Worm (Caenorhabditis elegans): ENCODE data around the gene fbxa-143.

The fbxa-143 gene

DNA sequence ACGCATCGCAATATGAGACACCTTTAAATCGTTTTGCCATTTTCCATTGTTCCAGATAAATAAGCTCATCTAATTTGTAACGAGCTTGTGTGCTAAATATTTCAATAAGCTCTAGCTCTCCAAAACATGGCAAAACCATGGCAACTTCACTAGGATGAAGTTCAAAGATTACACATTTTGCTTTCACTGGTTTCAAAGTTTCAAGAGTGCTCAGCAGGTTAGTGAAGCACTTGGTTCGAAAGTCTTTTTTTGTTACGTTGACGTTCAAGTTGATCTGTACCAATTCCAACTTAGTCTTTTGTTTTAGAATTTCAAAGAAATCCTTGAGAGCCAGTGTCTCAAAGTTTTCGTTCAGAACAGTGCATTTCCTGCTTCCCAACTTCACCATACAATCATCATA is 15.1 kb upstream of the fbxa-143 start, which contains the start of gene fbxa-18:
Gene fbxa-18 (plus strand): TSS at position 301 of the 400 bp plus-strand sequence.
- TF ChIP-seq unc-62 (GFP tag; optimal IDR thresholded peaks at IDR 0.05): no peak

DNA sequence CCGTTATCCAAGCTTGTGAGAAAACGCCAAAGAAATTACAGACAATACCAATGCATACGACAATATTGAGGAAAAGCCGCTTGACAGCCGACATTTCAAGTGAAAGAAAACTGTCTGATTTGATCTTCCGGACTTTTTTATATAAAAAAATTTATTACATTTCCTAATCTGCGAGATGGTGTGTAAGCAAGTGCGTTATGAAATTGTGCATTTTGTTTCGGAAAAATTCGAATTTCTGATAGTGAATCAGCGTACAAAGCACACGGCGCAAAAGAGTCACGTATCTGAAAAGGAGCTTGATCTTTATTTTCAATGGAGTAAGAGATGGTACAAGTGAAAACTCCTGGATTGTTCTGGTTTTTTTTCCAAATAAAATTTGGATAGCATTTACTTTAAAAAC is 13.8 kb upstream of the fbxa-143 start, which contains the start of gene clc-32:
Gene clc-32 (minus strand): TSS at position 101 of the 400 bp plus-strand sequence.
- no peak for TF ChIP-seq unc-62 (GFP tag; optimal IDR thresholded peaks at IDR 0.05)

DNA sequence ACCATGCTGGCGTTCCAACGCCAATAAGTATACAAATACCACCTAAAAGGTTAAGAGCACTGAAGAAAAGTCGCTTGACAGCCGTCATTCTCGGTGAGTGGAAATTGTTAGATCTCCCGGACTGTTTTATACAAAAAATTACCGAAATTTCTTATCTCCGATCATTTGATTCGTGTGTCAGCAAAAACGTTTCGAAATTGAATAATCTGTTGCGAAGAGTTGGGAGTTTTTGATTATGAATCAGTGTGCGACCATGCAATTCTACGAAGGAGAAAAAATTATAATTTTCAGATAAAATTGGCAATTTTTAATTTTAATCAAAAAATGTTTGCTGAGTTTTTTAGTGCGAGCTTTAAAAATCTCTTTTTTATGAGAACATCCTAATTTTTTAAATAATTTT is 12.2 kb upstream of the fbxa-143 start, which contains the start of gene clc-11:
Gene clc-11 (minus strand): TSS at position 101 of the 400 bp plus-strand sequence.
- TF ChIP-seq unc-62 (GFP tag; optimal IDR thresholded peaks at IDR 0.05): no peak

DNA sequence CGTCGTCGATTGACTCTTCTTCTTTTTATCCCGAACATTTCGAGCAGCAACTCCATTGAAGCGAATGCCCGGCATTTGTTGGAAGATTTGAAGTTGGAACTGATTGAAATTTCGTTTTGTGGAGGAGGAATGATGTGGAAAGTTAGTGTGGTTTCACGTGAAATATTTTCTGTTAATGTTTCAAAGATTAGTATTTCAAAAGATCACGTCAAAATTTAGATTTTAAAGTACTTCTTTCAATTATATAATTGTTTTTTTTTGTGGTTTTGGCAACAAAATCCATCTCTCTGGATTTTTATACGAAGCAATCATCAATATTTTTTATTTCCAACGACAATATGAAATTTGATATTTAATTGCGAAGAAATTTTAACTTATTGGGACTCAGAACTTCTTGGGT is 9.7 kb upstream of the fbxa-143 start, which contains the start of gene F44G3.7:
Gene F44G3.7 (minus strand): TSS at position 101 of the 400 bp plus-strand sequence.
- no peak for TF ChIP-seq unc-62 (GFP tag; optimal IDR thresholded peaks at IDR 0.05)

DNA sequence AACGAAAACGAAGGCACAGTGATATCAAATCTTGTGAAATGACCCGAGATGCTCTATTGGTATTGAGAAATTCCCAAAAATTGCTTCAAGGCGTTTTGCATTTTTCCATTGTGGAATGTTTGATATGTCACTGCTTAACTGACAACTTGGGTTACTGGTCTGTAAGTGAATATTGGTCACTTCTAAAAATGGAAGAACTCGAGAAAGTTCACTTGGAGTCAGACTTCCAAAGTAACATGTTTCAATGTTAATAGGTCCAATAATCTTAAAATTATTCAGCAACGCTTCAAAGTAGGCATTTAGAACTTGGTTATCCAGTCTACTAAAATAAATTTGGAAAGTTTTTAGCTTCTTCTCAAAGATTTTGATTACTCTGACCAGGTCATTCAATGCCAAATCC is 5.4 kb upstream of the fbxa-143 start, which contains the start of gene fbxa-144:
Gene fbxa-144 (minus strand): TSS at position 101 of the 400 bp plus-strand sequence.
- no peak for TF ChIP-seq unc-62 (GFP tag; optimal IDR thresholded peaks at IDR 0.05)

DNA sequence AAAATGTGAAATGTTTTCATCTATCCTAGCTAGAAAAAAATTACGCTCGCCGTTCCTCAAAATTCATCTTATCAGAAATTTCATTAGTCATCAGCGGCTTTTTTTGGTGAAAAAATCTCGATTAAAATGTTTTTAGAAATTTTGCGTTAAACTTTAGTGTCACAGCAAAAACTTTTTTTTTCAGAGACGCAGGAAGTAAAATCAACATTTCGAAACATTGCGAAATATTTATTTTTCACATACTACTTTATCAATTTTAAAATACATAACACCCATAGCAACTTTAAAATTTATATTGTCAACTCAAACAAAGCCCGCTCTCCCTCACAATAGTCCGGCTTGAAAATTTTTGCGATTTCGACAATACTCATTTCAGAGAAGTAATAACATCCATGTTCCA is 4.9 kb upstream of the fbxa-143 start:
- TF ChIP-seq unc-62 (GFP tag; optimal IDR thresholded peaks at IDR 0.05): no peak

DNA sequence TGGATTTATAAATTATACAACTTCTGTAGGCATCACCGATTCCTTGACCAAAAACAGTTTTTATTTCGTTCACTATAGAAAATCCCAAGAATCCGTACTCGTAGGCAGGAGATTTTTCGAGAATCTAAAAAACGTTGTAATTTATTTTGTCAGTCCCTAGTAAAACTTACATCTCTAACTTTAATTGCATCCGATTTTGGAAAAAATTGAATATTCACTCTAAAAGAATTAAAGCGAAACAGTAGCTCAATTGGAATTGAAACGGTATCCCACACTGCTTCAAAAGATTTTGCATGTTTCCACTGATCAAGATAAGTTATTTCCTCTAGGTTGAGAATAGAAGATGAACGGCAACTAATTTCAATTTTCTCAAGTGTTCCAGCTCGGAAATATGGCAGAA is 3.9 kb upstream of the fbxa-143 start, which contains the start of gene fbxa-142:
Gene fbxa-142 (minus strand): TSS at position 101 of the 400 bp plus-strand sequence.
- TF ChIP-seq unc-62 (GFP tag; optimal IDR thresholded peaks at IDR 0.05): no peak

DNA sequence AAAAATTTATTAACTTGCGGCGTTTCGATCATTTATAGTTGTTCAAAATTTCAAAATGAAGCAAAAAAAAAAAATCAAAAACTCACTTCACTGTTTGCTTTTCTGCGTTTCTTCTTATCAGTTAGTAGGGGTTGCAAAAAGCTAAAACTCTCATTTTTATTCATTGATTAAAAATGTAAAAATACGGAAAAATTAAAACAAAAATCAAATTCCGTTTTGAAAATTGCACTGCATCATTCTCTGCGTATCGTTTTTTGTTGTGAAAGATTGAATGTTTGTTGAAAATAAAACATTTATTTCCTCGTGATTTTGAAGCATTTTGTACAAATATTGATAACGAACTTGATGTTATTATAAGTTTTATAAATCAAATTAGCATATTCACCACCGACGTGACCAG is 1.8 kb upstream of the fbxa-143 start:
- TF ChIP-seq unc-62 (GFP tag; optimal IDR thresholded peaks at IDR 0.05): no peak

DNA sequence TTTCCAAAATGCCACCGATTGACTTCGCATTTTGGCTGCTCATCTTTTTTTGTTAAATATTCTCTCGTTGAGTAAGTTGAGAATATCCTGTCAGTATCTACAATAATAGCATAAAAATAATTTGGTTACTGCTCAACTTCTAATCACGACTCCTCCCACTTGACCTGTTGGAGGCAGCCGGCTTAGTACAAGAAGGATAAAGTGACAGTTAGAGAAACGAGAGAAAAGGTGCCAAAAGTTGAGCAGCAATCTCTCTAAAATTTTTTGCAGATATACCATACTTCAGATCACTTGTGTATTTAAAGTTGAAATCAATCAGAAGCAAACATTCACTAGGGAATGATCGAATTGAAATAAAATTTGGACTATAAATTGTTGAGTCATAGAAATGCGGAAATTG is 2.6 kb downstream of the fbxa-143 start, which contains the start of gene nhr-111:
Gene nhr-111 (minus strand): TSS at position 101 of the 400 bp plus-strand sequence.
- TF ChIP-seq unc-62 (GFP tag; optimal IDR thresholded peaks at IDR 0.05): no peak

DNA sequence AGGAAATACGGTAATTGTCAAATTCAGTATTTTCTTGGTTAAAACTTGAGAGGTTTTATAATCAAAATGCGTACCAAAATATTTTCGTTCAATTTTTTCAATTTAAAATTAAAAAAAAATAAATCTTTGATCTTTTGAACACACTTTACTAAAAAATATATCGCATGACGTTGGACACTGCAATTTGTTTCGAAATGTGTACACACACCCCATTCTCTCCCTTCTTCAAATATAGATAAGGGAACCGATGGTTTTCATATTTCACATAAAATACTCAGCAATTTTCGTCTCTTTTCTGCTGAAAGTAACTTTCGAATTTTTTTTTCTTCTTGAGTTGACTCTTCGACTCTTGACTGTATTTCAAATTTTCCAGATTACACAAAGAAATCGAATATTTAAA is 5.8 kb downstream of the fbxa-143 start:
- TF ChIP-seq unc-62 (GFP tag; optimal IDR thresholded peaks at IDR 0.05): no peak

DNA sequence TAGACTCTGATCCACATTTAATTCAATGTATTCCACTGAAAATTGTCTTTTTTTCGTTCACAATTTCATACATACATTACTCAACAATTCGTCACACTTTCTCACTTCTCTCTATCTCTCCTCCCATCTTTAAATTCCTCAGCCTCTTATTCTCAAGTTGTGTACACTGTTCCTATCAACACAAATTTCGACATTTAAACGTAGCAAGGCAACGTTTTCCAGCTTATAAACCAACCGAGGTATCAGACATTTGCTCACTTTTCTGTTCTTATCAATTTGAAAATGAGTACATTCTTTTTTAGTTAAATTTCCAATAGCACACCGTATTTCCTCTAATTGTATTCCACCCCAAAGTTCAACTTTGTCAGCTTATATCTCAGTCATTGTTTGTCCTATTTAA is 6.4 kb downstream of the fbxa-143 start, which contains the start of gene skr-3:
Gene skr-3 (plus strand): TSS at position 163 of the 400 bp plus-strand sequence.
- TF ChIP-seq unc-62 (GFP tag; optimal IDR thresholded peaks at IDR 0.05): no peak

DNA sequence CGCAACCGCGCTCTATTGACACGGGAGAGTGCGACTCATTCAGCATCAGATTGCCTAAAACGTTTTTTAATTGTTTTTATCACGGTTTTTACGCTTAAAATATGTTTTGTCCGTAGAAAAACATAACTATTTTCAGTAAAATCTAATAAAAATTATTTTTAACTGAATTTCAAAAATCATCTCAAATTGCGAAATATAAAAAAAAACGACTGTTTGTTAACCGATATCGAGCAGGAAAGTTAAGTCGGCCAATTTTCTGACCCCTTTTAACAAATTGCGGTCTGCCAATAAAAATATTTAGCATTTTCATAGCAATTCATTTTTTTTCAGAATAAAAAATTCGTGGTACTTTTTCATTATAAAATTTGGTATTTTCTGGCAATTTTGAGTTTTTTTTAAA is 6.8 kb downstream of the fbxa-143 start:
- no peak for TF ChIP-seq unc-62 (GFP tag; optimal IDR thresholded peaks at IDR 0.05)

DNA sequence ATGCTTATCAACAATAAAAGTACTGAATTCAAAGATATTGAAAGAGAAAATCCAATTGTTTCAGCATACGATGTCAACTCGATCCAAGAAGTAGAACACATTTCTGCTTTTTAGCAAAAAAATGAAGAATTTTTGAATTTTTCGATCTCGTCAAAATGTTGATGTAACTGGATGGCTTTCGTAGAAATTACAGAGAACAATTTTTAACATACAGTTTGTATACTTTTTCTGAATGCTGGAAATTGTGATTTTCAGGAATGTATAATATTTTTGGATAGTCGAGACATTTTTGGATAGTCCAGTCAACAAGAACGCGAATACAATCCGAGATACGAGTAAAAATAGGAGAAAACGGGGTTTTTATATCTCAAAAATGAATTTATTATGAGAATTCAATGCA is 8.7 kb downstream of the fbxa-143 start, which contains the start of gene str-103:
Gene str-103 (minus strand): TSS at position 101 of the 400 bp plus-strand sequence.
- no peak for TF ChIP-seq unc-62 (GFP tag; optimal IDR thresholded peaks at IDR 0.05)

DNA sequence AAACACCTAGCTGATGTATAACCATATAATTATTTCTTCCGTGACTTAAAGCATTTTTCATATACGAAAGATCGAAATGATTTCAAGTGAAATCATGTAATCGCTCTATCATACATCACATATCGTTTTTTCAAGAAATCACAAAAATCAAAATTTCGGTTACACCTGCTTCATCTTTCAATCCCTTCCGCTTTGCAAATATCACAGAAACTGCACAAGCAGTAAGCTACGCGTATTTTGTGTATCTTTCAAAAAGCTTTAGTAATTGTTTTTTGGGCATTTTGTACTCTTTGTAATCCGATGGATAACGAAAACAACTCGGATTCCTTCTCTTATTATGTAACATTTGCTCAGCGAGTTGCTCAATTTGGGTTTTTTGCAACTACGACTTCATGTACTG is 11.9 kb downstream of the fbxa-143 start, which contains the start of gene str-25:
Gene str-25 (plus strand): TSS at position 301 of the 400 bp plus-strand sequence.
- TF ChIP-seq unc-62 (GFP tag; optimal IDR thresholded peaks at IDR 0.05): no peak

DNA sequence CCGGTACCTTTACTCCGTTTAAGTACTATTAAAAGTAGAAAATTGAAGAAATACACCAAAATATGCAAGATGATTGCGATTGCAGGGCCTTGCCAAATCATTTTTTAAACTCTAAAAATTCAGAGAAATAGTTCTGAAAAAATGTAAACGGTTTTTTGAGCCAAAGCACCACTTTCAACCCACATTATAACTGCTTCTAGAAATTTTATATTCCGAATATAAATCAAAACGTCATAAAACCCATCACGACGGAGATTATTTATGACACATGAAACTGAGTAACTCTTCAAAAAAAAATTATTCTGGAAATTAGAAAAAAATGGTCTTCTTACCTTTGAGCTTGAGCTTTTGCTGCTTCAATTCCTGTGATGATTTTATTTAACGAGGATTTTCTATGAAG is 13.1 kb downstream of the fbxa-143 start, which contains the start of gene srxa-16:
Gene srxa-16 (minus strand): TSS at position 101 of the 400 bp plus-strand sequence.
- no peak for TF ChIP-seq unc-62 (GFP tag; optimal IDR thresholded peaks at IDR 0.05)

DNA sequence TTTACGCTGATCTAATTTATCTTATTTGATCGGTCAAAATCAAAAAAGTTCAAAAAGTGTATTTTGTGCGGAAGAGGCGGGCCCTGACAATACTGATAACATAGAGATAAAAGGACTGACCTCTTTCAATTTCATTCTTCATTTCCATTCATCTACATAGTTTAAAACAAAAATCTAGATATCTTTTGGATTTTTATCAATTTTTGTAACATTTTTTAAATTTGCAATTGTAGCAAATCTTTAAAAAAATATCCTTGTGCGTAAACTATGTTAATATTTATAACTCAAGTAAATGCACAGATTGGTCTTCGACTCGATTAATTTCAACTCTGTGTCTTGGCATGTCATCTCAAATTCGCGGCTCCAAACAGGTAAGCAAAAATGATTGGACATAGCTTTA is 23.7 kb downstream of the fbxa-143 start, which contains the start of gene argk-1:
Gene argk-1 (plus strand): TSS at position 301 of the 400 bp plus-strand sequence.
- no peak for TF ChIP-seq unc-62 (GFP tag; optimal IDR thresholded peaks at IDR 0.05)

DNA sequence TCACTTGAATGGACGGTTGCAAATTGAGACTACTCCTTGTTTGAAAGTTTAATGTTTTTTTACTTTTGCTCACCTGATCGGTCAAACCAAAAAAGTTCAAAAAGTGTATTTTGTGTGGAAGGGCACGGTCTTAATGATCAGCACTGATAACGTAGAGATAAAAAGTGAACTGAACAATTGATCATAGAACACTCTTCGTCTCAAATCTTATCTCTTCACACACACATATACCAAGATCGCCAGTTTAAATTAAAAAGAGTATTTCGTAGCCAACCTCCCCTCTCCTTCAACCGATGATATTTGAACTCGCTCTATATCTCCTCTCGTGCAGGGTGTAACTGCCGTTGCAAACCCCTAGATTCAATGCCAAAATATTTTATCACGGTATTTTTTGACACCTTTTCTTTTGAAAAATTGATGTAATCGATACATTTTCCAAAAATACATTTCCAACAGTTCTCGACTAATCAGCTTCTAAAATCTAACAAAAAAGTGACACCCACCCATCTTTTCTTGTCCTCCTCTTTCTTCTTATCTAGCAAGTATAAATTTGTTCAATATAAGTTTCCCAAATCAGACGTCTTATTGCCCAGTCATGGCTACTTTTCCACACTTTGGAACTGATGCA is 27.1 kb downstream of the fbxa-143 start, which contains the start of gene cth-1:
Gene cth-1 (plus strand): TSS at position 578 of the 628 bp plus-strand sequence.
- TF ChIP-seq unc-62 (GFP tag; optimal IDR thresholded peaks at IDR 0.05): no peak

Measured in whole organism, dauer.